Fruit fly (Drosophila melanogaster) whole organism, prepupa: ENCODE data around the gene Spn38F.

ENCODE experiments used
- CG11762 ChIP-seq: fragments of 200-800 bp; sonication (Bioruptor generic); optimal IDR thresholded peaks from 3 replicates; lab custom pipeline; 2016; ENCODE audit warnings: missing biosample characterization, missing genetic modification characterization; ENCODE audit not compliant: insufficient read depth
- Gug ChIP-seq: fragments of 200-800 bp; sonication (Bioruptor generic); IDR thresholded peaks from 2 replicates; pipeline ENCODE4 v1.3.6; 2022; ENCODE audit warnings: missing biosample characterization, missing genetic modification characterization
- Hr38 ChIP-seq: sonication (Bioruptor generic); optimal IDR thresholded peaks from 2 replicates; lab custom pipeline; 2016; ENCODE audit warnings: missing biosample characterization, missing genetic modification characterization
- Hr39 ChIP-seq: fragments of 200-800 bp; sonication (Bioruptor generic); optimal IDR thresholded peaks from 2 replicates; lab custom pipeline; 2016; ENCODE audit warnings: missing biosample characterization, missing genetic modification characterization
- acj6 ChIP-seq: fragments of 200-800 bp; sonication (Bioruptor generic); optimal IDR thresholded peaks from 3 replicates; lab custom pipeline; 2016; ENCODE audit warnings: missing biosample characterization, missing genetic modification characterization

dm6 chr2L:20816140-20816539 is 21.6 kb downstream of the Spn38F start, which contains the start of gene CG33322:
- no peak for TF ChIP-seq CG11762 (GFP tag; lab: Kevin White, UChicago)
- no peak for TF ChIP-seq Gug
- no peak for TF ChIP-seq Hr38 (GFP tag; lab: Kevin White, UChicago)
- no peak for TF ChIP-seq acj6 (GFP tag; lab: Kevin White, UChicago)
- no peak for TF ChIP-seq Hr39 (GFP tag; lab: Kevin White, UChicago)
